Worm (Caenorhabditis elegans): ENCODE data around the gene clec-247.

DNA sequence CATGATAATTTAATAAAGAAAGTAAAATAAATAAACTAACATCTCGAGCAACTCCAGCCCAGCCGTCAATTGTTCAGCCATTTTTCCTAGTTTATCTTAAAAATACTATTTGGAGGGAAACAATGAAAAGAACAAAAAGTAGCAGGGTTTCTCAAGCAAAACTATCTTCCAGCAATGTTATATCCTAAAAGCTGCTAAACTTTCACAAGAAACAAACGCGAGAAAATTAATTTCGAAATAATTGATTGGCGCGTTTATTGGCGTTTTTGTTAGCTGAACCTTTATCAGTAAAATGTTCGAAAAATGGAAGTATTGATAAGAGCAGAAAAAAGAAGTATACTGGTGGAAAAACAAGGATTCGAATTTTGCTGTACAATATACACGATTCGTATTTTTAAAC is 40.5 kb downstream of the clec-247 start, which contains the start of gene B0462.5:
- no peak for TF ChIP-seq unc-86 (tag; optimal IDR thresholded peaks at IDR 0.05)
- no peak for TF ChIP-seq pqm-1 (tag; optimal IDR thresholded peaks at IDR 0.05)
- TF ChIP-seq tbx-2 (tag; optimal IDR thresholded peaks at IDR 0.05): no peak
- TF ChIP-seq nhr-11 (tag; optimal IDR thresholded peaks at IDR 0.05): no peak
- TF ChIP-seq pat-9 (tag; optimal IDR thresholded peaks at IDR 0.05): no peak
- TF ChIP-seq mec-3 (tag; optimal IDR thresholded peaks at IDR 0.05; ENCODE audit: borderline replicate concordance): no peak
- TF ChIP-seq ceh-9 (tag; optimal IDR thresholded peaks at IDR 0.05): no peak
- no peak for TF ChIP-seq pha-2 (tag; optimal IDR thresholded peaks at IDR 0.05)
- no peak for TF ChIP-seq fax-1 (tag; optimal IDR thresholded peaks at IDR 0.05)
- TF ChIP-seq ama-1 (optimal IDR thresholded peaks at IDR 0.05): no peak
- TF ChIP-seq syd-9 (tag; optimal IDR thresholded peaks at IDR 0.05): no peak
- TF ChIP-seq ceh-45 (GFP tag; IDR thresholded peaks at IDR 0.05): no peak
- no peak for TF ChIP-seq unc-3 (GFP tag; conservative IDR thresholded peaks at IDR 0.05)
- TF ChIP-seq unc-3 (tag; optimal IDR thresholded peaks at IDR 0.05): no peak
- TF ChIP-seq pag-3 (tag; optimal IDR thresholded peaks at IDR 0.05; ENCODE audit: borderline replicate concordance): no peak
